Worm (Caenorhabditis elegans) whole organism, L3 larva: ENCODE results near the gene B0462.4.

Source experiments
- elt-1 ChIP-seq: fragments of 150-350 bp; optimal IDR thresholded peaks from 2 replicates; lab custom pipeline; 2014; ENCODE audit warnings: missing biosample characterization, missing genetic modification characterization
- elt-3 ChIP-seq, 3 experiments: fragments of 150-350 bp in 1 of 3; sonication (generic microtip) in 2 of 3; optimal IDR thresholded peaks; 2 replicates in 2 of 3; 4 replicates in 1 of 3; lab custom pipeline; 2014 to 2017; ENCODE audit warnings: missing biosample characterization in 3 of 3, missing genetic modification characterization in 3 of 3
- nhr-28 ChIP-seq: fragments of 150-350 bp; optimal IDR thresholded peaks from 2 replicates; lab custom pipeline; 2014; ENCODE audit warnings: missing biosample characterization, missing genetic modification characterization
- skn-1 ChIP-seq: fragments of 150-350 bp; optimal IDR thresholded peaks from 2 replicates; lab custom pipeline; 2014; ENCODE audit warnings: missing biosample characterization, missing genetic modification characterization
- snpc-4 ChIP-seq: fragments of 150-350 bp; optimal IDR thresholded peaks from 2 replicates; lab custom pipeline; 2014; ENCODE audit warnings: missing biosample characterization, missing genetic modification characterization

DNA sequence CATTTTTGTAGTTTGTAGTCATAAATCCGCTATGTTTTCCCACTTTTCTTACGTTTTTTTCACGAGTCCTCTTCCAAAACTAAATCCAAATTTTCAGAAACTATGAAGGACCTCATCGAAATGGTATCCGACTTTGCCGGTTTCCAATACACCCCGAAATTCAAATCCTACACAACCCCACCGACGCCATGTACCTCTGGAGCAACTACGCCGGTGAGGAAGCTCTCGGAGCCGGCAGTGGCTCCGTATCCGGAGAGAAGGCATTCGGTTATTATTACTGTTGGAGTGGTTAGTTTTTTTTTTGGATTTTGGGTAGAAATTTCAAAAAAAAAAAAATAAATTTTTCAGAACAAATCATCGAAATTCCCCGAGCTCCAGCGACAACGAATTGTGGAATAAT lies 19.1 kb upstream of the B0462.4 start, which contains the start of gene C08E8.3:
- TF ChIP-seq elt-3 (tag; optimal IDR thresholded peaks at IDR 0.05; lab: Kevin White, UChicago) = no peak
- no peak for TF ChIP-seq nhr-28 (tag; lab: Kevin White, UChicago)
- no peak for TF ChIP-seq elt-1 (tag; lab: Kevin White, UChicago)
- no peak for TF ChIP-seq skn-1
- no peak for TF ChIP-seq snpc-4 (tag; lab: Kevin White, UChicago)
